Fruit fly (Drosophila melanogaster): ENCODE measurements around the gene CG7488.

The CG7488 gene

dm6 chr3R:12960929-12961855, 34.2 kb upstream of the CG7488 start, which contains the start of gene Spc25 (continued):
- TF ChIP-seq cas (GFP tag; IDR thresholded peaks at IDR 0.05) (no peak), pita (GFP tag; optimal IDR thresholded peaks at IDR 0.05) (no peak), croc (GFP tag; conservative IDR thresholded peaks at IDR 0.05) (no peak), CG2712 (tag; optimal IDR thresholded peaks at IDR 0.05) (no peak), Six4 (GFP tag; optimal IDR thresholded peaks at IDR 0.05) (no peak), CG34422 (GFP tag; IDR thresholded peaks at IDR 0.05) (peak; percentile 80), h (optimal IDR thresholded peaks at IDR 0.05) (no peak), Mrtf (GFP tag; IDR thresholded peaks at IDR 0.05) (no peak), B-H1 (GFP tag; IDR thresholded peaks at IDR 0.05) (no peak), chn (GFP tag; optimal IDR thresholded peaks at IDR 0.05) (peak; percentile 75), Hr39 (optimal IDR thresholded peaks at IDR 0.05) (no peak), dan (GFP tag; IDR thresholded peaks at IDR 0.05) (no peak), Trl (optimal IDR thresholded peaks at IDR 0.05) (no peak), Trl (GFP tag; optimal IDR thresholded peaks at IDR 0.05) (peak; percentile 67), CG31388 (GFP tag; optimal IDR thresholded peaks at IDR 0.05) (no peak), Tbp (GFP tag; optimal IDR thresholded peaks at IDR 0.05) (no peak), CG12659 (GFP tag; optimal IDR thresholded peaks at IDR 0.05) (peak; percentile 45), CG17802 (tag; optimal IDR thresholded peaks at IDR 0.05) (no peak), nau (GFP tag; optimal IDR thresholded peaks at IDR 0.05) (no peak), wek (GFP tag; optimal IDR thresholded peaks at IDR 0.05) (no peak), C15 (GFP tag; IDR thresholded peaks at IDR 0.05) (no peak), CG31224 (GFP tag; IDR thresholded peaks at IDR 0.05) (no peak), bab2 (GFP tag; optimal IDR thresholded peaks at IDR 0.05) (peak; percentile 36), CG13123 (GFP tag; optimal IDR thresholded peaks at IDR 0.05) (no peak), sima (GFP tag; optimal IDR thresholded peaks at IDR 0.05) (no peak), Scr (GFP tag; IDR thresholded peaks at IDR 0.05; ENCODE audit: partially characterized antibody) (peak; percentile 94), CG17829 (tag; optimal IDR thresholded peaks at IDR 0.05) (peak; percentile 35), unc-4 (GFP tag; IDR thresholded peaks at IDR 0.05; ENCODE audit: partially characterized antibody) (peak; percentile 93), CG10959 (GFP tag; IDR thresholded peaks at IDR 0.05) (no peak), H2.0 (GFP tag; IDR thresholded peaks at IDR 0.05) (peak; percentile 38; the same call in 1 of the 2 replicates), gsb-n (tag; optimal IDR thresholded peaks at IDR 0.05) (no peak), zfh2 (GFP tag; optimal IDR thresholded peaks at IDR 0.05) (peak; percentile 75), CG11504 (tag; optimal IDR thresholded peaks at IDR 0.05) (peak; percentile 26), CG6175 (GFP tag; IDR thresholded peaks at IDR 0.05) (no peak), abd-A (tag; optimal IDR thresholded peaks at IDR 0.05) (no peak), zen2 (GFP tag; IDR thresholded peaks at IDR 0.05; ENCODE audit: partially characterized antibody) (peak; percentile 87), Hmx (GFP tag; optimal IDR thresholded peaks at IDR 0.05) (no peak), CG7839 (tag; optimal IDR thresholded peaks at IDR 0.05) (no peak), ATbp (GFP tag; optimal IDR thresholded peaks at IDR 0.05) (no peak), CG10321 (GFP tag; IDR thresholded peaks at IDR 0.05) (no peak), ind (GFP tag; optimal IDR thresholded peaks at IDR 0.05) (peak; percentile 52), CG2120 (GFP tag; optimal IDR thresholded peaks at IDR 0.05) (peak; percentile 75), CG18011 (GFP tag; optimal IDR thresholded peaks at IDR 0.05) (no peak), caup (GFP tag; optimal IDR thresholded peaks at IDR 0.05; ENCODE audit: severe bottlenecking) (no peak), Aef1 (GFP tag; IDR thresholded peaks at IDR 0.05) (no peak), CG8089 (GFP tag; optimal IDR thresholded peaks at IDR 0.05) (peak; percentile 23), klu (GFP tag; IDR thresholded peaks at IDR 0.05) (no peak), Ravus (GFP tag; IDR thresholded peaks at IDR 0.05) (no peak), dpn (GFP tag; optimal IDR thresholded peaks at IDR 0.05) (peak; percentile 67 to 68), danr (GFP tag; IDR thresholded peaks at IDR 0.05) (no peak), hb (GFP tag; IDR thresholded peaks at IDR 0.05; ENCODE audit: partially characterized antibody) (peak; percentile 93)

Data from whole organism, embryonic.